Fruit fly (Drosophila melanogaster): ENCODE measurements around the gene CG31294.

dm6 chr3R:15676186-15677073 is 40.0 kb downstream of the CG31294 start:
- TF ChIP-seq psq (optimal IDR thresholded peaks at IDR 0.05) = no peak
- no peak for TF ChIP-seq EcR (GFP tag; optimal IDR thresholded peaks at IDR 0.05)
- no peak for TF ChIP-seq CG8478 (optimal IDR thresholded peaks at IDR 0.05)
- TF ChIP-seq pan (optimal IDR thresholded peaks at IDR 0.05) = no peak
- no peak for TF ChIP-seq Dll (optimal IDR thresholded peaks at IDR 0.05)

All from whole organism.